Worm (Caenorhabditis elegans): ENCODE measurements around the gene C09H5.7.

ce11 chrV:8040247-8041084 lies 44.6 kb downstream of the C09H5.7 start:
- TF ChIP-seq F44E2.7 (GFP tag; IDR thresholded peaks at IDR 0.05), result no peak
- TF ChIP-seq T20F7.1 (GFP tag; optimal IDR thresholded peaks at IDR 0.05), result no peak
- no peak for TF ChIP-seq fkh-10 (GFP tag; optimal IDR thresholded peaks at IDR 0.05)
- no peak for TF ChIP-seq unc-39 (tag; optimal IDR thresholded peaks at IDR 0.05)
- TF ChIP-seq fos-1 (tag; optimal IDR thresholded peaks at IDR 0.05), result no peak
- TF ChIP-seq Y75B8A.6 (GFP tag; IDR thresholded peaks at IDR 0.05), result no peak
- no peak for TF ChIP-seq nhr-102 (tag; optimal IDR thresholded peaks at IDR 0.05)
- no peak for TF ChIP-seq nhr-11 (tag; optimal IDR thresholded peaks at IDR 0.05)
- TF ChIP-seq rbr-2 (tag; optimal IDR thresholded peaks at IDR 0.05), result peak; percentile 40
- TF ChIP-seq nhr-76 (tag; optimal IDR thresholded peaks at IDR 0.05), result no peak
